Worm (Caenorhabditis elegans) whole organism, early embryonic: ENCODE measurements around the gene C49C3.6.

Experiments
- F13C5.2 ChIP-seq: sonication (generic microtip); optimal IDR thresholded peaks from 2 replicates; lab custom pipeline; 2017; ENCODE audit warnings: mild to moderate bottlenecking, missing genetic modification characterization, inconsistent platforms, missing compliant biosample characterization
- ama-1 ChIP-seq: fragments of 150-350 bp; optimal IDR thresholded peaks from 2 replicates; lab custom pipeline; 2014
- ceh-36 ChIP-seq: sonication (generic microtip); optimal IDR thresholded peaks from 2 replicates; lab custom pipeline; 2016; ENCODE audit warnings: missing genetic modification characterization, inconsistent platforms, missing compliant biosample characterization
- ets-7 ChIP-seq: sonication (generic microtip); optimal IDR thresholded peaks from 2 replicates; lab custom pipeline; 2016; ENCODE audit warnings: missing genotype, missing genetic modification characterization, missing compliant biosample characterization
- flt-1 ChIP-seq: fragments of 200-800 bp; sonication (Bioruptor generic); IDR thresholded peaks from 2 replicates; pipeline ENCODE4 v1.3.6; 2022; ENCODE audit warnings: missing genetic modification characterization, missing compliant biosample characterization
- hnd-1 ChIP-seq: sonication (generic microtip); optimal IDR thresholded peaks from 2 replicates; lab custom pipeline; 2016; ENCODE audit warnings: missing genetic modification characterization, missing compliant biosample characterization
- sea-1 ChIP-seq: fragments of 200-800 bp; sonication (Bioruptor generic); conservative IDR thresholded peaks from 2 replicates; pipeline ENCODE4 v1.3.6; 2022; ENCODE audit warnings: missing genetic modification characterization, missing compliant biosample characterization

ce11 chrIV:17287908-17288675 is 43.2 kb upstream of the C49C3.6 start, which contains the start of gene zipt-7.1:
- no peak for TF ChIP-seq ama-1 (lab: Kevin White, UChicago)
- no peak for TF ChIP-seq F13C5.2 (tag; lab: Kevin White, UChicago)
- TF ChIP-seq ets-7 (tag; lab: Kevin White, UChicago), result no peak
- no peak for TF ChIP-seq ceh-36 (tag; lab: Kevin White, UChicago)
- no peak for TF ChIP-seq flt-1 (GFP tag; lab: Robert Waterston, UW)
- TF ChIP-seq hnd-1 (tag; lab: Kevin White, UChicago), result no peak
- TF ChIP-seq sea-1, result no peak
